Worm (Caenorhabditis elegans): ENCODE results near the gene F14F8.8.

F14F8.8 gene

ce11 chrV:16692988-16693387, 20.9 kb upstream of the F14F8.8 start:
- no peak for TF ChIP-seq tbx-2 (tag; optimal IDR thresholded peaks at IDR 0.05)
- TF ChIP-seq hlh-17 (GFP tag; optimal IDR thresholded peaks at IDR 0.05; ENCODE audit: borderline replicate concordance) = no peak
- no peak for TF ChIP-seq dpl-1 (GFP tag; optimal IDR thresholded peaks at IDR 0.05)
- TF ChIP-seq pax-3 (tag; optimal IDR thresholded peaks at IDR 0.05) = no peak
- no peak for TF ChIP-seq nhr-19 (GFP tag; conservative IDR thresholded peaks at IDR 0.05)
- peak; percentile 56 for TF ChIP-seq ceh-8 (GFP tag; optimal IDR thresholded peaks at IDR 0.05)
- TF ChIP-seq xbp-1 (tag; optimal IDR thresholded peaks at IDR 0.05) = no peak
- no peak for TF ChIP-seq egl-13 (tag; optimal IDR thresholded peaks at IDR 0.05)

- TF ChIP-seq tbx-2 (tag; optimal IDR thresholded peaks at IDR 0.05) (no peak), lin-39 (tag; optimal IDR thresholded peaks at IDR 0.05) (no peak), dsc-1 (tag; optimal IDR thresholded peaks at IDR 0.05) (no peak), fkh-10 (GFP tag; optimal IDR thresholded peaks at IDR 0.05) (no peak), lin-15B (tag; optimal IDR thresholded peaks at IDR 0.05) (no peak), tlp-1 (tag; optimal IDR thresholded peaks at IDR 0.05) (no peak), lin-14 (GFP tag; optimal IDR thresholded peaks at IDR 0.05) (no peak), blmp-1 (tag; optimal IDR thresholded peaks at IDR 0.05) (no peak), nhr-11 (tag; optimal IDR thresholded peaks at IDR 0.05) (no peak), nhr-90 (tag; optimal IDR thresholded peaks at IDR 0.05; ENCODE audit: poor library complexity) (no peak), nhr-19 (GFP tag; conservative IDR thresholded peaks at IDR 0.05) (no peak), nhr-71 (tag; optimal IDR thresholded peaks at IDR 0.05) (no peak), aly-2 (tag; optimal IDR thresholded peaks at IDR 0.05) (no peak), mdl-1 (tag; optimal IDR thresholded peaks at IDR 0.05) (no peak), pax-3 (tag; optimal IDR thresholded peaks at IDR 0.05) (no peak), unc-98 (GFP tag; IDR thresholded peaks at IDR 0.05) (no peak), ama-1 (optimal IDR thresholded peaks at IDR 0.05) (no peak), aha-1 (tag; optimal IDR thresholded peaks at IDR 0.05) (no peak), alr-1 (tag; optimal IDR thresholded peaks at IDR 0.05; ENCODE audit: borderline replicate concordance) (no peak)
Measured at ce11 chrV:16687227-16687626, 15.1 kb upstream of the F14F8.8 start, which contains the start of gene srz-102. srz-102 (plus strand) TSS chrV:16687527.

DNA sequence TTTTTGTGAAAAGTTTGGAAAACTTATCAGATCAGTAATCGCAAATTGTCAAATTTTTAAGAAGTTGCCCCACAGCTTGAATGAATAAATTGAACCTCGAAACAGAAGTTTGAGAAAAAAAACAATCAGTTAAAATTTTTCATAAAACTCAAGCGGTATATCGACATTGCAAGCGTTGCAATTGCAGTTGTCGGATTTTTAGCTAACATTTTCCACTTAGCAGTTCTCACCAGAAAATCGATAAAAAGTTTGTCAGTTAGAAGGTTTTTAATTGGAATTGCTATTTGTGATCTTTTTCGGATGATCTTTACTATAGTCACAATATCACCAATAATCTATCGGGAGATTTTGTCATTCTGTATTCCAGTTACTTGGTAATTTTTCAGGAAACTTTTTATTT, 13.6 kb upstream of the F14F8.8 start, which contains the start of gene srw-43:
Gene srw-43 (plus strand): TSS at position 301 of the 400 bp plus-strand sequence.
- TF ChIP-seq ceh-8 (GFP tag; optimal IDR thresholded peaks at IDR 0.05) (no peak), grh-1 (GFP tag; IDR thresholded peaks at IDR 0.05) (no peak), jun-1 (tag; optimal IDR thresholded peaks at IDR 0.05) (no peak), elt-2 (tag; optimal IDR thresholded peaks at IDR 0.05) (no peak), C04F5.9 (tag; optimal IDR thresholded peaks at IDR 0.05) (no peak), unc-86 (tag; optimal IDR thresholded peaks at IDR 0.05) (no peak), pax-3 (tag; optimal IDR thresholded peaks at IDR 0.05) (no peak), unc-62 (GFP tag; optimal IDR thresholded peaks at IDR 0.05) (no peak), sptf-1 (tag; optimal IDR thresholded peaks at IDR 0.05) (no peak), irx-1 (tag; optimal IDR thresholded peaks at IDR 0.05) (no peak), hlh-17 (GFP tag; optimal IDR thresholded peaks at IDR 0.05; ENCODE audit: borderline replicate concordance) (no peak), swsn-7 (tag; optimal IDR thresholded peaks at IDR 0.05) (no peak), unc-30 (tag; optimal IDR thresholded peaks at IDR 0.05) (no peak), F16B12.6 (tag; optimal IDR thresholded peaks at IDR 0.05) (no peak), lin-15B (tag; optimal IDR thresholded peaks at IDR 0.05) (no peak), fos-1 (tag; optimal IDR thresholded peaks at IDR 0.05) (no peak)

DNA sequence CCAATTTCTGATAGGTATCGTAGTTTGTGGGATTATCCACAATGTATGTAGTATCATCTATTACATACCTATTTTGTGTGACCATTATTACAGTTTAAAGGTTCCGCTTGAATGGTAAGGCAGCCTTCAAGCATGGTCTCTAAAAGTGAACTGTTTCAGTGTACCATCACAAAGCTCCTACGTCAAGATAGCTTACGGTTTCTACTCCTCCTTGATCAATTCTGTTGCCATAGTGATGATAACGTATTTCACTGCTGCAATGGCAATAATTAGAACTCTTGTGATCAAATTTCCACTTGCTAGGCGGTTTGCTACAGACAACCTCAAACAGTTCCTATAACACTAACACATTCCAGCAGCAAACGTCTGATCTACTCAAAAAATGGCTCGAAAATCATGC, 11.3 kb upstream of the F14F8.8 start:
- no peak for TF ChIP-seq C04F5.9 (tag; optimal IDR thresholded peaks at IDR 0.05)

- no peak for TF ChIP-seq ceh-63 (GFP tag; optimal IDR thresholded peaks at IDR 0.05)
Measured at ce11 chrV:16682886-16683285, 10.8 kb upstream of the F14F8.8 start, which contains the start of gene srw-36. srw-36 (plus strand) TSS chrV:16683186.

All from whole organism, L1 larva.